Worm (Caenorhabditis elegans) whole organism, L2 larva: ENCODE data around the gene F11G11.4.
A peak's percentile ranks its signal among the peaks of the same experiment; 100 is the strongest.

ENCODE experiments used
- C34F6.9 ChIP-seq: fragments of 150-350 bp; optimal IDR thresholded peaks from 2 replicates; lab custom pipeline; 2014; ENCODE audit warnings: missing biosample characterization, missing genetic modification characterization
- F13H6.1 ChIP-seq: sonication (generic microtip); optimal IDR thresholded peaks from 2 replicates; lab custom pipeline; 2016; ENCODE audit warnings: missing genetic modification characterization, missing compliant biosample characterization
- R02D3.7 ChIP-seq: fragments of 150-350 bp; optimal IDR thresholded peaks from 2 replicates; lab custom pipeline; 2014; ENCODE audit warnings: missing biosample characterization, missing genetic modification characterization
- Y55F3AM.14 ChIP-seq: fragments of 200-800 bp; sonication (Bioruptor generic); optimal IDR thresholded peaks from 2 replicates; lab custom pipeline; 2018; ENCODE audit warnings: mild to moderate bottlenecking, missing genetic modification characterization, missing compliant biosample characterization
- ZK546.5 ChIP-seq: sonication (generic microtip); optimal IDR thresholded peaks from 2 replicates; lab custom pipeline; 2017; ENCODE audit warnings: missing biosample characterization, missing genetic modification characterization
- alr-1 ChIP-seq: fragments of 150-350 bp; optimal IDR thresholded peaks from 2 replicates; lab custom pipeline; 2014; ENCODE audit warnings: missing biosample characterization, missing genetic modification characterization
- aly-2 ChIP-seq: fragments of 150-350 bp; optimal IDR thresholded peaks from 2 replicates; lab custom pipeline; 2014; ENCODE audit warnings: missing biosample characterization, missing genetic modification characterization
- ama-1 ChIP-seq: fragments of 150-350 bp; optimal IDR thresholded peaks from 2 replicates; lab custom pipeline; 2018; ENCODE audit warnings: inconsistent platforms
- blmp-1 ChIP-seq: sonication (generic microtip); optimal IDR thresholded peaks from 2 replicates; lab custom pipeline; 2017; ENCODE audit warnings: missing genetic modification characterization, mild to moderate bottlenecking, missing compliant biosample characterization, antibody characterized with exemption, moderate library complexity; ENCODE audit not compliant: insufficient read depth
- ceh-16 ChIP-seq: fragments of 150-350 bp; optimal IDR thresholded peaks from 2 replicates; lab custom pipeline; 2014; ENCODE audit warnings: missing biosample characterization, missing genetic modification characterization
- ceh-82 ChIP-seq: fragments of 150-350 bp; optimal IDR thresholded peaks from 2 replicates; lab custom pipeline; 2014; ENCODE audit warnings: missing biosample characterization, missing genetic modification characterization
- crh-2 ChIP-seq: sonication (generic microtip); optimal IDR thresholded peaks from 2 replicates; lab custom pipeline; 2017; ENCODE audit warnings: missing biosample characterization, missing genetic modification characterization
- dmd-4 ChIP-seq: sonication (generic microtip); optimal IDR thresholded peaks from 2 replicates; lab custom pipeline; 2017; ENCODE audit warnings: missing biosample characterization, missing genetic modification characterization
- egl-27 ChIP-seq: sonication (generic microtip); optimal IDR thresholded peaks from 3 replicates; lab custom pipeline; 2017; ENCODE audit warnings: missing biosample characterization, missing genetic modification reagents, missing genetic modification characterization
- elt-1 ChIP-seq: fragments of 150-350 bp; optimal IDR thresholded peaks from 2 replicates; lab custom pipeline; 2014; ENCODE audit warnings: missing biosample characterization, missing genetic modification characterization
- fos-1 ChIP-seq: fragments of 150-350 bp; optimal IDR thresholded peaks from 2 replicates; lab custom pipeline; 2014; ENCODE audit warnings: missing biosample characterization, missing genetic modification characterization
- gmeb-1 ChIP-seq: fragments of 150-350 bp; optimal IDR thresholded peaks from 2 replicates; lab custom pipeline; 2014; ENCODE audit warnings: missing biosample characterization, missing genetic modification characterization
- lin-11 ChIP-seq: fragments of 150-350 bp; sonication (generic microtip); optimal IDR thresholded peaks from 2 replicates; lab custom pipeline; 2014; ENCODE audit warnings: missing biosample characterization, missing genetic modification characterization, inconsistent platforms, mixed read lengths
- lin-13 ChIP-seq: fragments of 150-350 bp; optimal IDR thresholded peaks from 2 replicates; lab custom pipeline; 2014; ENCODE audit warnings: missing biosample characterization, missing genetic modification reagents, missing genetic modification characterization
- lin-39 ChIP-seq: fragments of 150-350 bp; optimal IDR thresholded peaks from 2 replicates; lab custom pipeline; 2014; ENCODE audit warnings: missing biosample characterization, missing genetic modification reagents, missing genetic modification characterization
- lsy-2 ChIP-seq, 2 experiments: fragments of 150-350 bp in 1 of 2; sonication (generic microtip) in 1 of 2; optimal IDR thresholded peaks; 2 replicates each; lab custom pipeline; 2014 to 2017; ENCODE audit warnings: missing biosample characterization in 2 of 2, missing genetic modification characterization in 2 of 2
- mab-5 ChIP-seq: fragments of 150-350 bp; optimal IDR thresholded peaks from 2 replicates; lab custom pipeline; 2014; ENCODE audit warnings: missing biosample characterization, missing genetic modification characterization
- mdl-1 ChIP-seq, 2 experiments: fragments of 150-350 bp in 1 of 2; sonication (generic microtip) in 1 of 2; optimal IDR thresholded peaks; 2 replicates each; lab custom pipeline; 2017; ENCODE audit warnings: missing biosample characterization in 2 of 2, missing genetic modification characterization in 2 of 2
- nhr-10 ChIP-seq: sonication (generic microtip); optimal IDR thresholded peaks from 2 replicates; lab custom pipeline; 2017; ENCODE audit warnings: missing biosample characterization, missing genetic modification characterization
- nhr-11 ChIP-seq: fragments of 150-350 bp; optimal IDR thresholded peaks from 2 replicates; lab custom pipeline; 2014; ENCODE audit warnings: missing biosample characterization, missing genetic modification characterization
- nhr-12 ChIP-seq: fragments of 150-350 bp; optimal IDR thresholded peaks from 2 replicates; lab custom pipeline; 2014; ENCODE audit warnings: missing biosample characterization, missing genetic modification characterization
- nhr-129 ChIP-seq: fragments of 150-350 bp; optimal IDR thresholded peaks from 2 replicates; lab custom pipeline; 2014; ENCODE audit warnings: missing biosample characterization, missing genetic modification characterization
- nhr-21 ChIP-seq: fragments of 150-350 bp; optimal IDR thresholded peaks from 2 replicates; lab custom pipeline; 2014; ENCODE audit warnings: missing biosample characterization, missing genetic modification characterization
- nhr-23 ChIP-seq: fragments of 150-350 bp; optimal IDR thresholded peaks from 2 replicates; lab custom pipeline; 2014; ENCODE audit warnings: missing biosample characterization, missing genetic modification reagents, missing genetic modification characterization
- nhr-237 ChIP-seq: fragments of 150-350 bp; optimal IDR thresholded peaks from 2 replicates; lab custom pipeline; 2014; ENCODE audit warnings: missing biosample characterization, missing genetic modification characterization
- nhr-25 ChIP-seq: fragments of 150-350 bp; sonication (generic microtip); optimal IDR thresholded peaks from 3 replicates; lab custom pipeline; 2014; ENCODE audit warnings: missing biosample characterization, missing genetic modification characterization
- nhr-6 ChIP-seq: fragments of 150-350 bp; optimal IDR thresholded peaks from 2 replicates; lab custom pipeline; 2014; ENCODE audit warnings: missing biosample characterization, missing genetic modification characterization
- nhr-77 ChIP-seq: fragments of 150-350 bp; optimal IDR thresholded peaks from 2 replicates; lab custom pipeline; 2014; ENCODE audit warnings: missing biosample characterization, missing genetic modification characterization
- peb-1 ChIP-seq: fragments of 150-350 bp; optimal IDR thresholded peaks from 2 replicates; lab custom pipeline; 2014; ENCODE audit warnings: missing biosample characterization, missing genetic modification characterization
- sem-4 ChIP-seq: fragments of 150-350 bp; optimal IDR thresholded peaks from 2 replicates; lab custom pipeline; 2014; ENCODE audit warnings: missing biosample characterization, missing genetic modification reagents, missing genetic modification characterization
- skn-1 ChIP-seq: sonication (generic microtip); optimal IDR thresholded peaks from 2 replicates; lab custom pipeline; 2017; ENCODE audit warnings: missing biosample characterization, missing genetic modification characterization
- sma-3 ChIP-seq: sonication (generic microtip); optimal IDR thresholded peaks from 2 replicates; lab custom pipeline; 2016; ENCODE audit warnings: missing genetic modification reagents, missing genetic modification characterization, missing compliant biosample characterization
- sma-9 ChIP-seq, 2 experiments: fragments of 150-350 bp in 1 of 2; sonication (generic microtip) in 1 of 2; optimal IDR thresholded peaks; 2 replicates each; lab custom pipeline; 2014 to 2016; ENCODE audit warnings: missing genetic modification characterization in 2 of 2, mild to moderate bottlenecking in 1 of 2, missing biosample characterization in 1 of 2, missing compliant biosample characterization in 1 of 2, missing genetic modification reagents in 1 of 2, moderate library complexity in 1 of 2
- snpc-4 ChIP-seq: fragments of 150-350 bp; optimal IDR thresholded peaks from 2 replicates; lab custom pipeline; 2014; ENCODE audit warnings: missing biosample characterization, missing genetic modification characterization
- unc-39 ChIP-seq: fragments of 150-350 bp; optimal IDR thresholded peaks from 2 replicates; lab custom pipeline; 2014; ENCODE audit warnings: missing biosample characterization, missing genetic modification characterization
- unc-55 ChIP-seq: fragments of 150-350 bp; sonication (generic microtip); optimal IDR thresholded peaks from 3 replicates; lab custom pipeline; 2014; ENCODE audit warnings: missing biosample characterization, missing genetic modification reagents, missing genetic modification characterization
- unc-62 ChIP-seq: fragments of 150-350 bp; optimal IDR thresholded peaks from 2 replicates; lab custom pipeline; 2014; ENCODE audit warnings: missing biosample characterization, missing genetic modification reagents, missing genetic modification characterization
- ztf-1 ChIP-seq: fragments of 200-800 bp; sonication (Bioruptor generic); conservative IDR thresholded peaks from 2 replicates; pipeline ENCODE4 v1.3.6; 2022; ENCODE audit warnings: missing genetic modification characterization, missing compliant biosample characterization
- ztf-4 ChIP-seq: fragments of 150-350 bp; optimal IDR thresholded peaks from 2 replicates; lab custom pipeline; 2014; ENCODE audit warnings: missing biosample characterization, missing genetic modification characterization

F11G11.4 gene

ce11 chrII:4884403-4884802 is 24.0 kb downstream of the F11G11.4 start:
- TF ChIP-seq blmp-1 (no peak), nhr-21 (tag; lab: Kevin White, UChicago) (no peak), sma-9 (GFP tag; optimal IDR thresholded peaks at IDR 0.05; lab: Kevin White, UChicago) (no peak), sma-9 (tag; optimal IDR thresholded peaks at IDR 0.05; lab: Kevin White, UChicago) (no peak), unc-55 (GFP tag; lab: Kevin White, UChicago) (no peak), nhr-10 (tag; lab: Kevin White, UChicago) (no peak), sem-4 (no peak), mdl-1 (tag; optimal IDR thresholded peaks at IDR 0.05; lab: Kevin White, UChicago) (no peak), nhr-23 (tag; lab: Kevin White, UChicago) (no peak), ama-1 (lab: Kevin White, UChicago) (no peak), ceh-16 (tag; lab: Kevin White, UChicago) (no peak)

DNA sequence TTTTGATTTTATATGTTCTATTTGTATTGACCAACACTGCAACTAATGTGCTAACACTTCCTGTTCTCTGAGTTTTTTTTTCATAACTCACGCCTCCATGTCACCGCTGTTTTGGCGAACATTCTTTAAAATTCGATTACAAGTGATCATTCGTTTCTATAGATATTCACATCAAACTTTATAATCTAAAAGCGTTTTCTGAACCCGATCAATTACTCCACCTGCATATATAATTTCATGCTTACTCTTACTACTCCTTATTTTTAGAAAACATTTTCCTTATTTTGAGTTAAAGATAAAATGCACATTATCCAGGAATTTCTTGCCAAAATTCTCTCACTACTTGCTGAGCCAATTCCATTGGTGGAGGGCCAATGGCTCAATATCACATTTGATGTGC is 25.6 kb downstream of the F11G11.4 start, which contains the start of gene R05F9.7:
Gene R05F9.7 (plus strand): TSS at position 301 of the 400 bp plus-strand sequence.
- no peak for TF ChIP-seq lin-13 (GFP tag; lab: Kevin White, UChicago)
- no peak for TF ChIP-seq R02D3.7 (tag; lab: Kevin White, UChicago)
- no peak for TF ChIP-seq nhr-6
- TF ChIP-seq alr-1 (tag; lab: Kevin White, UChicago) = no peak
- TF ChIP-seq nhr-12 (tag; lab: Kevin White, UChicago) = no peak
- no peak for TF ChIP-seq egl-27 (tag; lab: Kevin White, UChicago)
- no peak for TF ChIP-seq nhr-77 (tag; lab: Kevin White, UChicago)
- no peak for TF ChIP-seq peb-1 (tag; lab: Kevin White, UChicago)
- TF ChIP-seq sem-4 = no peak
- no peak for TF ChIP-seq ZK546.5 (tag; lab: Kevin White, UChicago)
- TF ChIP-seq ztf-1 (GFP tag; lab: Robert Waterston, UW) = no peak
- TF ChIP-seq nhr-25 (tag; lab: Kevin White, UChicago) = no peak
- no peak for TF ChIP-seq aly-2 (tag; lab: Kevin White, UChicago)

DNA sequence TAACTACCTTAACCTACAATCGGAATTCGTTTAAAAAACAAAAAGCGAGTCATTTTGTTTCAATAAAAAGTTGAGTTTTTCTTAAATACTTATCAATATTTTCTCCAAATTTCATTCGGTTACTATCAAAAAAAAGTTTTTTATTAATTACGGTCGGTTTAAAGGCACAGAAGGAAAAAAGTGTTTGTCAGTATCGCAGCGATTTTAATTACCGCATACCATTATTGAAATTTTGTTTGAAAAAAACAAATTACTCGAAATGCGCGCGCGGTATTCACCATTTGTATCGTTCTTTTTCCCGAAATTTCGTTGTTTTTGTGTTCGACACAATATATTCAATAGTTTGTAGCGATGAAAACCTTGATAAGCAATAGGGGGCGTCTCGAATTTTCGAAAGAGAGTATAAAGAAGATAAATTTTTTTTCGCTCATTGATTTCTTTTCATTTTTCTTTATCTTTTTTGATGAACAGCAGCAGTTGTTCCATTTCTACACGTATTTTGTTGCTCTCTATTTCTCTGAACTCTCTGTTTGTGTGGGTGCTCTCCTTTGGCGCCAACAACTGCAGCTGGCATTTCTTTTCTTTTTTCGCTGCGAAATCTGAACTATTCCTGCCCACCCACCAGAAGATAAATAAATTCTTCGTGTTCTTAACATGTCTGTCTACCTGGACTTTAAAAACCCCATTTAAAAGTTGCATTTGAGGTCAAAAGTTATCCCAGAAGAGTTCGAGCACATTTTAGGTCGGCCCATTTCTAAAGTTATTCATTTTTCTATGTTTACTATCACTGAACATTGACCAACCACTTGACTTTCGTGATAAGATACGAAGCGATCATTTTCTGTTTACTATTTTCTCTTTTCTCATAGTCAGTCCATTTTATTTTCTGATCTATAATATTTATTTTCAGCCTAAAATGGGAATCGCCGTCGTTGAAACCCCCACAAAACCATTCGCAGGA is 28.4 kb downstream of the F11G11.4 start, which contains the start of gene pgm-1:
Gene pgm-1 (plus strand): TSS at position 911 of the 961 bp plus-strand sequence.
- no peak for TF ChIP-seq skn-1 (tag; lab: Kevin White, UChicago)
- no peak for TF ChIP-seq ztf-4 (tag; lab: Kevin White, UChicago)
- TF ChIP-seq lin-39 (tag; lab: Kevin White, UChicago) = no peak
- peak; percentile 70 for TF ChIP-seq C34F6.9 (tag; lab: Kevin White, UChicago)
- no peak for TF ChIP-seq nhr-6
- TF ChIP-seq alr-1 (tag; lab: Kevin White, UChicago) = no peak
- no peak for TF ChIP-seq nhr-23 (tag; lab: Kevin White, UChicago)
- no peak for TF ChIP-seq elt-1 (tag; lab: Kevin White, UChicago)
- no peak for TF ChIP-seq blmp-1
- TF ChIP-seq snpc-4 = no peak
- no peak for TF ChIP-seq peb-1 (tag; lab: Kevin White, UChicago)
- no peak for TF ChIP-seq ceh-16 (tag; lab: Kevin White, UChicago)
- TF ChIP-seq unc-39 = no peak
- no peak for TF ChIP-seq nhr-10 (tag; lab: Kevin White, UChicago)
- TF ChIP-seq ama-1 (lab: Kevin White, UChicago) = peak; percentile 50
- no peak for TF ChIP-seq gmeb-1
- no peak for TF ChIP-seq mab-5 (tag; lab: Kevin White, UChicago)
- no peak for TF ChIP-seq sma-3
- no peak for TF ChIP-seq Y55F3AM.14
- no peak for TF ChIP-seq ZK546.5 (tag; lab: Kevin White, UChicago)
- TF ChIP-seq lsy-2 (tag; optimal IDR thresholded peaks at IDR 0.05; lab: Kevin White, UChicago) = peak in 1 of 2 experiments; percentile 23
- peak; percentile 9 for TF ChIP-seq unc-55 (GFP tag; lab: Kevin White, UChicago)
- TF ChIP-seq nhr-237 (tag; lab: Kevin White, UChicago) = no peak
- no peak for TF ChIP-seq unc-62 (GFP tag; lab: Kevin White, UChicago)
- TF ChIP-seq ztf-1 (GFP tag; lab: Robert Waterston, UW) = no peak
- no peak for TF ChIP-seq nhr-11 (tag; lab: Kevin White, UChicago)
- TF ChIP-seq fos-1 = peak; percentile 15
- TF ChIP-seq lin-11 = no peak
- no peak for TF ChIP-seq lin-13 (GFP tag; lab: Kevin White, UChicago)
- no peak for TF ChIP-seq R02D3.7 (tag; lab: Kevin White, UChicago)
- TF ChIP-seq crh-2 (tag; lab: Kevin White, UChicago) = peak; percentile 53
- TF ChIP-seq egl-27 (tag; lab: Kevin White, UChicago) = no peak
- no peak for TF ChIP-seq nhr-21 (tag; lab: Kevin White, UChicago)
- TF ChIP-seq nhr-25 (tag; lab: Kevin White, UChicago) = no peak
- TF ChIP-seq F13H6.1 = peak; percentile 52
- no peak for TF ChIP-seq sem-4
- no peak for TF ChIP-seq dmd-4
- peak; percentile 33 for TF ChIP-seq nhr-129
- TF ChIP-seq nhr-77 (tag; lab: Kevin White, UChicago) = no peak
- no peak for TF ChIP-seq ceh-82 (tag; lab: Kevin White, UChicago)
- peak; percentile 45 for TF ChIP-seq sma-9 (GFP tag; optimal IDR thresholded peaks at IDR 0.05; lab: Kevin White, UChicago)
- TF ChIP-seq sma-9 (tag; optimal IDR thresholded peaks at IDR 0.05; lab: Kevin White, UChicago) = no peak
- no peak for TF ChIP-seq aly-2 (tag; lab: Kevin White, UChicago)
